Worm (Caenorhabditis elegans) whole organism, early embryonic: ENCODE data around the gene F59A2.5.

Experiments
- B0310.2 ChIP-seq: sonication (generic microtip); optimal IDR thresholded peaks from 2 replicates; lab custom pipeline; 2016; ENCODE audit warnings: mild to moderate bottlenecking, missing genetic modification characterization, missing compliant biosample characterization
- F13C5.2 ChIP-seq: sonication (generic microtip); optimal IDR thresholded peaks from 2 replicates; lab custom pipeline; 2017; ENCODE audit warnings: mild to moderate bottlenecking, missing genetic modification characterization, inconsistent platforms, missing compliant biosample characterization
- aly-1 ChIP-seq: sonication (generic microtip); optimal IDR thresholded peaks from 2 replicates; lab custom pipeline; 2016; ENCODE audit warnings: missing genetic modification characterization, missing compliant biosample characterization
- ama-1 ChIP-seq: fragments of 150-350 bp; optimal IDR thresholded peaks from 2 replicates; lab custom pipeline; 2014
- ceh-13 ChIP-seq: fragments of 200-800 bp; sonication (Bioruptor generic); optimal IDR thresholded peaks from 2 replicates; lab custom pipeline; 2018; ENCODE audit warnings: mild to moderate bottlenecking, missing genetic modification characterization, missing compliant biosample characterization
- ceh-36 ChIP-seq: sonication (generic microtip); optimal IDR thresholded peaks from 2 replicates; lab custom pipeline; 2016; ENCODE audit warnings: missing genetic modification characterization, inconsistent platforms, missing compliant biosample characterization
- ets-7 ChIP-seq: sonication (generic microtip); optimal IDR thresholded peaks from 2 replicates; lab custom pipeline; 2016; ENCODE audit warnings: missing genotype, missing genetic modification characterization, missing compliant biosample characterization
- flt-1 ChIP-seq: fragments of 200-800 bp; sonication (Bioruptor generic); IDR thresholded peaks from 2 replicates; pipeline ENCODE4 v1.3.6; 2022; ENCODE audit warnings: missing genetic modification characterization, missing compliant biosample characterization
- hmbx-1 ChIP-seq: sonication (generic microtip); optimal IDR thresholded peaks from 2 replicates; lab custom pipeline; 2016; ENCODE audit warnings: mild to moderate bottlenecking, missing genetic modification characterization, missing compliant biosample characterization
- hmg-4 ChIP-seq: fragments of 200-800 bp; sonication (Bioruptor generic); optimal IDR thresholded peaks from 2 replicates; lab custom pipeline; 2018; ENCODE audit warnings: mild to moderate bottlenecking, missing genetic modification characterization, missing compliant biosample characterization
- hnd-1 ChIP-seq: sonication (generic microtip); optimal IDR thresholded peaks from 2 replicates; lab custom pipeline; 2016; ENCODE audit warnings: missing genetic modification characterization, missing compliant biosample characterization
- pes-1 ChIP-seq: fragments of 200-800 bp; sonication (Bioruptor generic); IDR thresholded peaks from 2 replicates; pipeline ENCODE4 v1.3.6; 2022; ENCODE audit warnings: missing genetic modification reagents, missing genetic modification characterization, missing compliant biosample characterization
- scrt-1 ChIP-seq: fragments of 200-800 bp; sonication (Bioruptor generic); IDR thresholded peaks from 2 replicates; pipeline ENCODE4 v1.3.6; 2022; ENCODE audit warnings: missing genetic modification characterization, missing compliant biosample characterization
- sea-1 ChIP-seq: fragments of 200-800 bp; sonication (Bioruptor generic); conservative IDR thresholded peaks from 2 replicates; pipeline ENCODE4 v1.3.6; 2022; ENCODE audit warnings: missing genetic modification characterization, missing compliant biosample characterization
- tbx-11 ChIP-seq: fragments of 200-800 bp; sonication (Bioruptor generic); IDR thresholded peaks from 2 replicates; pipeline ENCODE4 v1.3.6; 2022; ENCODE audit warnings: missing genetic modification characterization, missing compliant biosample characterization
- tbx-37 ChIP-seq: fragments of 200-800 bp; sonication (Bioruptor generic); conservative IDR thresholded peaks from 2 replicates; pipeline ENCODE4 v1.3.6; 2022; ENCODE audit warnings: missing genetic modification reagents, missing genetic modification characterization, missing compliant biosample characterization
- tra-4 ChIP-seq: sonication (generic microtip); optimal IDR thresholded peaks from 2 replicates; lab custom pipeline; 2017; ENCODE audit warnings: missing genetic modification characterization, missing compliant biosample characterization

F59A2.5 gene

DNA sequence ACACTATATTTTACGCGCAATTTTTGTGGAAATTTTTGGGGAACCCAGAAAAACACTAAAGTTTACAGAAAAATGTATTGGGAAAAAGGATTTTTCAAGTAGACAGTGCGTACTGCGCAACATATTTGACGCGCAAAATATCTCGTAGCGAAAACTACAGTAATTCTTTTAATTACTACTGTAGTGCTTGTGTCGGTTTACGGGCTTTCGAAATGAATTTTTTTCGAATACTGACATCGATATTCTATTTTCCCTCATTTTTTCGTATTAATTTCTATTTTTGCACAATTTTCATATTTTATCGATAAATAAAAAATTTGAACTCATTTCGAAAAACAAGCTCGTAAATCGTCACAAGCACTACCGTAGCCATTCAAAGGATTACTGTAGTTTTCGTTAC is 23.9 kb downstream of the F59A2.5 start:
- no peak for TF ChIP-seq ceh-36 (tag; lab: Kevin White, UChicago)
- no peak for TF ChIP-seq ama-1
- TF ChIP-seq flt-1 (GFP tag; lab: Robert Waterston, UW) = no peak
- no peak for TF ChIP-seq ceh-13 (GFP tag; lab: Kevin White, UChicago)
- no peak for TF ChIP-seq F13C5.2 (tag; lab: Kevin White, UChicago)
- TF ChIP-seq hnd-1 = no peak
- TF ChIP-seq scrt-1 (GFP tag; lab: Robert Waterston, UW) = no peak
- TF ChIP-seq tbx-11 (GFP tag; lab: Robert Waterston, UW) = no peak
- TF ChIP-seq B0310.2 (tag; lab: Kevin White, UChicago) = no peak
- TF ChIP-seq sea-1 (GFP tag; lab: Robert Waterston, UW) = no peak

- TF ChIP-seq B0310.2 (tag; lab: Kevin White, UChicago) (no peak), pes-1 (no peak), hmg-4 (no peak), sea-1 (GFP tag; lab: Robert Waterston, UW) (no peak), scrt-1 (GFP tag; lab: Robert Waterston, UW) (no peak), ets-7 (tag; lab: Kevin White, UChicago) (no peak), tra-4 (tag; lab: Kevin White, UChicago) (no peak), flt-1 (GFP tag; lab: Robert Waterston, UW) (no peak), tbx-37 (GFP tag; lab: Robert Waterston, UW) (no peak), tbx-11 (GFP tag; lab: Robert Waterston, UW) (no peak), ama-1 (no peak), ceh-36 (tag; lab: Kevin White, UChicago) (no peak), aly-1 (tag; lab: Kevin White, UChicago) (no peak), ceh-13 (GFP tag; lab: Kevin White, UChicago) (no peak), hnd-1 (no peak), hmbx-1 (tag; lab: Kevin White, UChicago) (no peak), F13C5.2 (tag; lab: Kevin White, UChicago) (no peak)
Measured at ce11 chrIII:3429761-3430160, 25.1 kb downstream of the F59A2.5 start.

ce11 chrIII:3430667-3431066 is 26.0 kb downstream of the F59A2.5 start:
- no peak for TF ChIP-seq hmg-4
- no peak for TF ChIP-seq hnd-1
- TF ChIP-seq tbx-11 (GFP tag; lab: Robert Waterston, UW) = no peak
- no peak for TF ChIP-seq ets-7 (tag; lab: Kevin White, UChicago)
- TF ChIP-seq hmbx-1 (tag; lab: Kevin White, UChicago) = no peak
- TF ChIP-seq aly-1 (tag; lab: Kevin White, UChicago) = no peak
- TF ChIP-seq tbx-37 (GFP tag; lab: Robert Waterston, UW) = no peak
- TF ChIP-seq sea-1 (GFP tag; lab: Robert Waterston, UW) = no peak

DNA sequence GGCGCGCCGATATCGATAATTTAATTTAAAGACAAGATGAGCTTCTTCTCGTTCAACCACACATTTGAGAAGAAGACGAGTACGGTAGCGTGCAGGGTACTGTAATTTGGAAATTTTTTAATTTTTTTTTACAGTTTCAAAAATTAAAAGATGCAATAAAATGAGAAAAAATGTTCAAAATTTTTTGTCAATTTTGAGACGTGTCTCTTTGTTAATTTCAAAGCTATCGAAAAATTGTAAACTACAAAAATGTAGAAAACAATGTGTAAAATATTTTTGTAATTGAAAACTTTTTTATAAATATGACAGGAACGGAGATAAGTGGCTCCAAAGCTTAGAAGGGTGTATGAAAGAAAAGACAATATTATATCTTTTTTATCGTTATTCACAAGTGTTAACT is 26.7 kb downstream of the F59A2.5 start, which contains the start of gene K01A11.1:
TSS of gene K01A11.1 (minus strand) at position 101 of the 400 bp plus-strand sequence.
- TF ChIP-seq flt-1 (GFP tag; lab: Robert Waterston, UW) = no peak
- no peak for TF ChIP-seq tra-4 (tag; lab: Kevin White, UChicago)
- TF ChIP-seq hnd-1 = no peak
- TF ChIP-seq scrt-1 (GFP tag; lab: Robert Waterston, UW) = no peak
- no peak for TF ChIP-seq B0310.2 (tag; lab: Kevin White, UChicago)
- no peak for TF ChIP-seq tbx-37 (GFP tag; lab: Robert Waterston, UW)
- no peak for TF ChIP-seq ets-7 (tag; lab: Kevin White, UChicago)
- TF ChIP-seq sea-1 (GFP tag; lab: Robert Waterston, UW) = no peak
- TF ChIP-seq ceh-13 (GFP tag; lab: Kevin White, UChicago) = no peak
- no peak for TF ChIP-seq ceh-36 (tag; lab: Kevin White, UChicago)
- TF ChIP-seq hmg-4 = no peak
- no peak for TF ChIP-seq ama-1
- no peak for TF ChIP-seq aly-1 (tag; lab: Kevin White, UChicago)
- TF ChIP-seq tbx-11 (GFP tag; lab: Robert Waterston, UW) = no peak
- TF ChIP-seq hmbx-1 (tag; lab: Kevin White, UChicago) = no peak
- no peak for TF ChIP-seq pes-1
- TF ChIP-seq F13C5.2 (tag; lab: Kevin White, UChicago) = no peak

DNA sequence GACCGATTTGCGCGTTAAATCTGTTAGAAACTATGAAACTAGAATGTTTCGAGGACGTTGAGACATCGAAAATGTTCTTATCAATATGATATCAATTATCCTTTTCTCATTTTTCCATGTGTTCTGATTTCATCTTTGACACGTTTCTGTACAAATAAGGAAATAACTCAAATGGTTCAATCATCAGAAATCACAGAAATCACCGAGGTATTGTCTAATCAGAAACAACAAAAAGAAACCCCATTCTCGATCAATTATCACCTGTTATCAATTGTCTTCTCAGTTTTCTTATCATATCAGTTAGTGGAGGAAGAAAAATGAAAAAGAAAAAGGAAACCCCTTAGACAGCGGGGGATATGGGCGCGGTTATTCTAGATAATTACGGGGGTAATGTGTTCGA is 30.5 kb downstream of the F59A2.5 start:
- no peak for TF ChIP-seq aly-1 (tag; lab: Kevin White, UChicago)
- TF ChIP-seq hmg-4 = no peak
- no peak for TF ChIP-seq hmbx-1 (tag; lab: Kevin White, UChicago)
- no peak for TF ChIP-seq sea-1 (GFP tag; lab: Robert Waterston, UW)
- TF ChIP-seq tbx-11 (GFP tag; lab: Robert Waterston, UW) = no peak
- TF ChIP-seq B0310.2 (tag; lab: Kevin White, UChicago) = no peak

- TF ChIP-seq hmg-4 (no peak), sea-1 (GFP tag; lab: Robert Waterston, UW) (no peak), ama-1 (no peak), ceh-36 (tag; lab: Kevin White, UChicago) (no peak), ceh-13 (GFP tag; lab: Kevin White, UChicago) (no peak), tra-4 (tag; lab: Kevin White, UChicago) (no peak), pes-1 (no peak), scrt-1 (GFP tag; lab: Robert Waterston, UW) (no peak), aly-1 (tag; lab: Kevin White, UChicago) (no peak), flt-1 (GFP tag; lab: Robert Waterston, UW) (no peak), tbx-11 (GFP tag; lab: Robert Waterston, UW) (no peak), hmbx-1 (tag; lab: Kevin White, UChicago) (no peak), F13C5.2 (tag; lab: Kevin White, UChicago) (no peak), B0310.2 (tag; lab: Kevin White, UChicago) (no peak), tbx-37 (GFP tag; lab: Robert Waterston, UW) (no peak), hnd-1 (no peak)
Measured at ce11 chrIII:3437139-3437538, 32.5 kb downstream of the F59A2.5 start.

ce11 chrIII:3444139-3444538 is 39.5 kb downstream of the F59A2.5 start, which contains the start of gene spe-41:
TSS of gene spe-41 (minus strand) at chrIII:3444210.
- no peak for TF ChIP-seq hmg-4
- no peak for TF ChIP-seq tra-4 (tag; lab: Kevin White, UChicago)
- no peak for TF ChIP-seq ceh-36 (tag; lab: Kevin White, UChicago)
- TF ChIP-seq tbx-11 (GFP tag; lab: Robert Waterston, UW) = no peak
- TF ChIP-seq ceh-13 (GFP tag; lab: Kevin White, UChicago) = no peak
- no peak for TF ChIP-seq aly-1 (tag; lab: Kevin White, UChicago)
